Fruit fly (Drosophila melanogaster) whole organism, adult: Measurements from ENCODE around the gene CG43707.

ENCODE experiments used
- CG11617 ChIP-seq: fragments of 200-800 bp; sonication (Bioruptor generic); optimal IDR thresholded peaks from 2 replicates; lab custom pipeline; 2017; ENCODE audit warnings: mild to moderate bottlenecking, missing biosample characterization, missing genetic modification reagents, missing genetic modification characterization
- CG1620 ChIP-seq: fragments of 200-800 bp; sonication (Bioruptor generic); optimal IDR thresholded peaks from 2 replicates; lab custom pipeline; 2016; ENCODE audit warnings: missing biosample characterization, missing genetic modification characterization
- CG5204 ChIP-seq: fragments of 200-800 bp; sonication (Bioruptor generic); optimal IDR thresholded peaks from 2 replicates; lab custom pipeline; 2016; ENCODE audit warnings: missing biosample characterization, missing genetic modification characterization
- CG7101 ChIP-seq: fragments of 200-800 bp; sonication (Bioruptor generic); optimal IDR thresholded peaks from 2 replicates; lab custom pipeline; 2018; ENCODE audit warnings: missing biosample characterization, mild to moderate bottlenecking, missing genetic modification characterization, moderate library complexity
- Clk ChIP-seq: fragments of 200-800 bp; sonication (Bioruptor generic); optimal IDR thresholded peaks from 2 replicates; lab custom pipeline; 2017; ENCODE audit warnings: missing biosample characterization, missing genetic modification characterization
- Crg-1 ChIP-seq: fragments of 200-800 bp; sonication (Bioruptor generic); optimal IDR thresholded peaks from 2 replicates; lab custom pipeline; 2016; ENCODE audit warnings: missing biosample characterization, missing genetic modification characterization
- Hr96 ChIP-seq: fragments of 200-800 bp; sonication (Bioruptor generic); optimal IDR thresholded peaks from 2 replicates; lab custom pipeline; 2016; ENCODE audit warnings: missing biosample characterization, missing genetic modification characterization
- bab1 ChIP-seq: fragments of 200-800 bp; sonication (Bioruptor generic); optimal IDR thresholded peaks from 3 replicates; lab custom pipeline; 2019; ENCODE audit warnings: missing biosample characterization, mild to moderate bottlenecking, missing genetic modification characterization, moderate library complexity
- pad ChIP-seq: fragments of 200-800 bp; sonication (Bioruptor generic); optimal IDR thresholded peaks from 3 replicates; lab custom pipeline; 2017; ENCODE audit warnings: missing biosample characterization, missing genetic modification characterization, mild to moderate bottlenecking, moderate library complexity, missing genetic modification reagents
- toe ChIP-seq: fragments of 200-800 bp; sonication (Bioruptor generic); optimal IDR thresholded peaks from 2 replicates; lab custom pipeline; 2016; ENCODE audit warnings: missing biosample characterization, missing genetic modification characterization

dm6 chr2L:3786246-3786645 lies 29.2 kb downstream of the CG43707 start:
- peak; percentile 71 for TF ChIP-seq Crg-1
- peak; percentile 43 for TF ChIP-seq toe (GFP tag; lab: Kevin White, UChicago)
- no peak for TF ChIP-seq Clk
- peak; percentile 18 for TF ChIP-seq pad (GFP tag; lab: Kevin White, UChicago)
- TF ChIP-seq CG7101 (tag; lab: Kevin White, UChicago): peak; percentile 73
- no peak for TF ChIP-seq bab1
- TF ChIP-seq CG5204: peak; percentile 67
- no peak for TF ChIP-seq CG11617 (GFP tag; lab: Kevin White, UChicago)
- peak; percentile 82 for TF ChIP-seq CG1620 (GFP tag; lab: Kevin White, UChicago)
- TF ChIP-seq Hr96: peak; percentile 55
